Worm (Caenorhabditis elegans): ENCODE data around the gene C03E10.1.

DNA sequence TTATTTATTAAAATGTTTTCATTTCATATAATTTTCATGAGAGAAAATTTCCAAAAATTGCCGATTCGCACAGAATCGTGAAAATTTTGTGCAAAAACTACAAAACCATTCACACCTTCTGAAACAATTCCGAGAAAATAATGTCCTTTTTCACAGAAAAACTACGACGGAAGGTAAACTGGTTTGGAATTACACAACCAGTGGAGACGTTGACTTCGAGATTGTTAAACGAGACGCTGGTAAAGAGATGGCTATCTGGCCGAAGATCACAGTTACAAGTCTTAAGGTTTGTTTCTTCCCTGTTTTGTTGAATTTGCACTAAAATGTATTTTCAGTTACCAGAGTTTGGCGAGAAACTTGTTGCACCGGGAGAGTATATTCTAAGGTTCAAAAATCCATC is 21.9 kb downstream of the C03E10.1 start:
- TF ChIP-seq dao-5 (tag; optimal IDR thresholded peaks at IDR 0.05) = no peak
- TF ChIP-seq him-1 (tag; optimal IDR thresholded peaks at IDR 0.05) = no peak
